Worm (Caenorhabditis elegans): ENCODE results near the gene asp-19.

ce11 chrV:18772761-18773160 lies 43.6 kb upstream of the asp-19 start, which contains the start of gene clec-257:
- TF ChIP-seq cog-1 (tag; optimal IDR thresholded peaks at IDR 0.05), result no peak
- no peak for TF ChIP-seq tab-1 (GFP tag; IDR thresholded peaks at IDR 0.05)
- no peak for TF ChIP-seq flt-1 (GFP tag; IDR thresholded peaks at IDR 0.05)
- TF ChIP-seq T22C8.4 (GFP tag; IDR thresholded peaks at IDR 0.05), result no peak
- TF ChIP-seq ztf-29 (GFP tag; IDR thresholded peaks at IDR 0.05), result no peak
- TF ChIP-seq klf-2 (GFP tag; conservative IDR thresholded peaks at IDR 0.05), result no peak
- TF ChIP-seq ref-1 (GFP tag; conservative IDR thresholded peaks at IDR 0.05), result no peak
- no peak for TF ChIP-seq ztf-23 (GFP tag; IDR thresholded peaks at IDR 0.05)
- no peak for TF ChIP-seq med-1 (GFP tag; optimal IDR thresholded peaks at IDR 0.05; ENCODE audit: insufficient read depth)

Measured in whole organism, midembryonic.